Worm (Caenorhabditis elegans) whole organism, L4 larva: ENCODE measurements around the gene T09E8.4.
"Not testable (repeated sequence)": the region's sequence is repeated elsewhere in the genome, so short reads cannot be mapped to it uniquely, and the experiment has no call there.

Source experiments
- dpl-1 ChIP-seq: fragments of 150-350 bp; optimal IDR thresholded peaks from 2 replicates; lab custom pipeline; 2014; ENCODE audit warnings: missing biosample characterization, missing genetic modification reagents, missing genetic modification characterization
- egl-27 ChIP-seq: sonication (generic microtip); optimal IDR thresholded peaks from 3 replicates; lab custom pipeline; 2017; ENCODE audit warnings: missing biosample characterization, missing genetic modification reagents, missing genetic modification characterization
- lin-1 ChIP-seq: fragments of 200-800 bp; sonication (Bioruptor generic); IDR thresholded peaks from 2 replicates; pipeline ENCODE4 v1.3.6; 2022; ENCODE audit warnings: missing genetic modification reagents, missing genetic modification characterization, missing compliant biosample characterization
- lin-13 ChIP-seq: fragments of 150-350 bp; optimal IDR thresholded peaks from 2 replicates; lab custom pipeline; 2014; ENCODE audit warnings: missing biosample characterization, missing genetic modification reagents, missing genetic modification characterization
- mep-1 ChIP-seq: fragments of 150-350 bp; sonication (generic microtip); optimal IDR thresholded peaks from 3 replicates; lab custom pipeline; 2014; ENCODE audit warnings: missing biosample characterization, missing genetic modification characterization

ce11 chrV:13134786-13135185 lies 49.3 kb downstream of the T09E8.4 start, which contains the start of gene clec-225:
- TF ChIP-seq lin-13 (GFP tag; lab: Kevin White, UChicago); egl-27 (tag; lab: Kevin White, UChicago); dpl-1 (GFP tag; lab: Kevin White, UChicago); mep-1; lin-1: not testable (repeated sequence)
